Fruit fly (Drosophila melanogaster) whole organism, adult: ENCODE results near the gene CG11768.

Experiments used
- CG11617 ChIP-seq: fragments of 200-800 bp; sonication (Bioruptor generic); optimal IDR thresholded peaks from 2 replicates; lab custom pipeline; 2017; ENCODE audit warnings: mild to moderate bottlenecking, missing biosample characterization, missing genetic modification reagents, missing genetic modification characterization
- CG12768 ChIP-seq: fragments of 200-800 bp; sonication (Bioruptor generic); optimal IDR thresholded peaks from 2 replicates; lab custom pipeline; 2017; ENCODE audit warnings: missing biosample characterization, missing genetic modification characterization, mild to moderate bottlenecking, moderate library complexity, missing genetic modification reagents
- CG14711 ChIP-seq: fragments of 200-800 bp; sonication (Bioruptor generic); optimal IDR thresholded peaks from 2 replicates; lab custom pipeline; 2018; ENCODE audit warnings: missing biosample characterization, mild to moderate bottlenecking, missing genetic modification characterization, moderate library complexity
- CG1620 ChIP-seq: fragments of 200-800 bp; sonication (Bioruptor generic); optimal IDR thresholded peaks from 2 replicates; lab custom pipeline; 2016; ENCODE audit warnings: missing biosample characterization, missing genetic modification characterization
- CG33017 ChIP-seq: fragments of 200-800 bp; sonication (Bioruptor generic); optimal IDR thresholded peaks from 2 replicates; lab custom pipeline; 2018; ENCODE audit warnings: missing biosample characterization, mild to moderate bottlenecking, missing genetic modification characterization, moderate library complexity
- CG5204 ChIP-seq: fragments of 200-800 bp; sonication (Bioruptor generic); optimal IDR thresholded peaks from 2 replicates; lab custom pipeline; 2016; ENCODE audit warnings: missing biosample characterization, missing genetic modification characterization
- CG7045 ChIP-seq: fragments of 200-800 bp; sonication (Bioruptor generic); optimal IDR thresholded peaks from 2 replicates; lab custom pipeline; 2017; ENCODE audit warnings: missing biosample characterization, mild to moderate bottlenecking, missing genetic modification characterization
- CG7101 ChIP-seq: fragments of 200-800 bp; sonication (Bioruptor generic); optimal IDR thresholded peaks from 2 replicates; lab custom pipeline; 2018; ENCODE audit warnings: missing biosample characterization, mild to moderate bottlenecking, missing genetic modification characterization, moderate library complexity
- Clk ChIP-seq: fragments of 200-800 bp; sonication (Bioruptor generic); optimal IDR thresholded peaks from 2 replicates; lab custom pipeline; 2017; ENCODE audit warnings: missing biosample characterization, missing genetic modification characterization
- Crg-1 ChIP-seq: fragments of 200-800 bp; sonication (Bioruptor generic); optimal IDR thresholded peaks from 2 replicates; lab custom pipeline; 2016; ENCODE audit warnings: missing biosample characterization, missing genetic modification characterization
- Hr96 ChIP-seq: fragments of 200-800 bp; sonication (Bioruptor generic); optimal IDR thresholded peaks from 2 replicates; lab custom pipeline; 2016; ENCODE audit warnings: missing biosample characterization, missing genetic modification characterization
- Mnt ChIP-seq: fragments of 200-800 bp; sonication (Bioruptor generic); optimal IDR thresholded peaks from 2 replicates; lab custom pipeline; 2016; ENCODE audit warnings: missing biosample characterization, mild to moderate bottlenecking, missing genetic modification characterization
- bab1 ChIP-seq: fragments of 200-800 bp; sonication (Bioruptor generic); optimal IDR thresholded peaks from 3 replicates; lab custom pipeline; 2019; ENCODE audit warnings: missing biosample characterization, mild to moderate bottlenecking, missing genetic modification characterization, moderate library complexity
- cic ChIP-seq: fragments of 200-800 bp; sonication (Bioruptor generic); optimal IDR thresholded peaks from 2 replicates; lab custom pipeline; 2017; ENCODE audit warnings: missing biosample characterization, mild to moderate bottlenecking, missing genetic modification characterization, moderate library complexity
- cnc ChIP-seq, 2 experiments: fragments of >200 bp; optimal IDR thresholded peaks; 2 replicates each; lab custom pipeline; 2017
- kay ChIP-seq: fragments of 200-800 bp; sonication (Bioruptor generic); peaks from one replicate; lab custom pipeline; 2016; ENCODE audit warnings: missing biosample characterization, missing genetic modification characterization, borderline replicate concordance
- ovo ChIP-seq: fragments of 200-800 bp; sonication (Bioruptor generic); optimal IDR thresholded peaks from 2 replicates; lab custom pipeline; 2016; ENCODE audit warnings: missing biosample characterization, missing genetic modification characterization
- pad ChIP-seq: fragments of 200-800 bp; sonication (Bioruptor generic); optimal IDR thresholded peaks from 3 replicates; lab custom pipeline; 2017; ENCODE audit warnings: missing biosample characterization, missing genetic modification characterization, mild to moderate bottlenecking, moderate library complexity, missing genetic modification reagents
- tj ChIP-seq: fragments of 200-800 bp; sonication (Bioruptor generic); optimal IDR thresholded peaks from 3 replicates; lab custom pipeline; 2017; ENCODE audit warnings: missing biosample characterization, mild to moderate bottlenecking, missing genetic modification characterization, moderate library complexity
- toe ChIP-seq: fragments of 200-800 bp; sonication (Bioruptor generic); optimal IDR thresholded peaks from 2 replicates; lab custom pipeline; 2016; ENCODE audit warnings: missing biosample characterization, missing genetic modification characterization

The CG11768 gene

DNA sequence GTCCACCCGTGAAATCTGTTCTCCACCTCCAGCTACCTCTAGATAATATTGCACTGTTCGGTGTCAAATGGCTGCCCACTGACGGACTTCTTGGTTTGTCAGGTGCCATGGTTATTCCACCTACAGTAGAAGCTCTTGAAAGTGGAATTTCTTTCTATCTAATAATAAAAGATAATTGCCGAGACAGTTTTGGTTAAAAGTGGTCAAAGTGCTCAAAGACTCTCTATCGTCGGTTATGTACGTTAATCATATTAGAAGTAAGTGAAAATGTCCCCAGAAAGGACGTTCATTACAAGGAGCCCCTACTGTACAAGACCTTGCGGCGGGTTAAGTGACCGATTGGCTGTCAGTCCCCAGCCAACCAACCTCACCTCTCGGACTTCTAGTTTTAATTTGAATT, 23.8 kb downstream of the CG11768 start:
- TF ChIP-seq CG14711 (tag; lab: Kevin White, UChicago) (no peak), CG12768 (peak; percentile 22), CG5204 (no peak), bab1 (GFP tag; lab: Kevin White, UChicago) (peak; percentile 66), CG33017 (tag; lab: Kevin White, UChicago) (no peak), Mnt (GFP tag; lab: Kevin White, UChicago) (peak; percentile 3), CG7101 (tag; lab: Kevin White, UChicago) (peak; percentile 22), Hr96 (GFP tag; lab: Kevin White, UChicago) (peak; percentile 20)

DNA sequence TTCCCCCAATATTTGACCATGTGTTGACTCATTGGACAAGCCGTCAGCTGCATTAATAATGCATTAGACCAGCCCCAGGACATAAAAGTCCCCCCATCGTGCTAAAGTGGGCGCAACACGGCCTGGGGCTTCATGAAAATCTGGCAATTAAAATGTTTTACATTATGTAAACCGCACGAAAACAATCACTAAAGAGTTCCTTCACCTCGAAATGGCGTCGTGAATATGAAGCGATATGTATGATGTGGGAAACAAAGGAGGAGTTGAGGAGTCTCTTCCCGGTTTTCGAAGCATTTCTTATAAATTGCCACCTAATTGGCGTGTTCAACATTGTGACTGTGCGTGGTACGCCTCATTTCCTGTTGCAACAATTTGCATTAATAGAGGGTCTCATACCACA, 25.3 kb downstream of the CG11768 start:
- no peak for TF ChIP-seq bab1 (GFP tag; lab: Kevin White, UChicago)
- no peak for TF ChIP-seq Clk (GFP tag; lab: Kevin White, UChicago)
- TF ChIP-seq cnc (optimal IDR thresholded peaks at IDR 0.05; lab: Kevin White, UChicago) = no peak
- TF ChIP-seq Crg-1 = no peak
- no peak for TF ChIP-seq ovo (GFP tag; lab: Kevin White, UChicago)
- no peak for TF ChIP-seq CG5204
- TF ChIP-seq CG14711 (tag; lab: Kevin White, UChicago) = no peak
- TF ChIP-seq CG11617 (GFP tag; lab: Kevin White, UChicago) = no peak
- TF ChIP-seq CG7045 (GFP tag; lab: Kevin White, UChicago) = no peak
- no peak for TF ChIP-seq CG12768
- TF ChIP-seq kay (GFP tag; lab: Kevin White, UChicago) = no peak

- TF ChIP-seq Clk (GFP tag; lab: Kevin White, UChicago) (no peak), CG11617 (GFP tag; lab: Kevin White, UChicago) (no peak), cnc (optimal IDR thresholded peaks at IDR 0.05; lab: Kevin White, UChicago) (no peak), bab1 (GFP tag; lab: Kevin White, UChicago) (no peak), CG7045 (GFP tag; lab: Kevin White, UChicago) (no peak), pad (GFP tag; lab: Kevin White, UChicago) (no peak), Crg-1 (no peak), toe (GFP tag; lab: Kevin White, UChicago) (no peak), ovo (GFP tag; lab: Kevin White, UChicago) (no peak), Hr96 (GFP tag; lab: Kevin White, UChicago) (no peak), CG5204 (no peak), CG7101 (tag; lab: Kevin White, UChicago) (no peak), CG12768 (no peak), kay (GFP tag; lab: Kevin White, UChicago) (no peak), CG14711 (tag; lab: Kevin White, UChicago) (no peak), Mnt (GFP tag; lab: Kevin White, UChicago) (no peak), CG1620 (GFP tag; lab: Kevin White, UChicago) (no peak), CG33017 (tag; lab: Kevin White, UChicago) (no peak), tj (GFP tag; lab: Kevin White, UChicago) (no peak)
Measured at dm6 chr3R:8741941-8742340, 26.1 kb downstream of the CG11768 start.

DNA sequence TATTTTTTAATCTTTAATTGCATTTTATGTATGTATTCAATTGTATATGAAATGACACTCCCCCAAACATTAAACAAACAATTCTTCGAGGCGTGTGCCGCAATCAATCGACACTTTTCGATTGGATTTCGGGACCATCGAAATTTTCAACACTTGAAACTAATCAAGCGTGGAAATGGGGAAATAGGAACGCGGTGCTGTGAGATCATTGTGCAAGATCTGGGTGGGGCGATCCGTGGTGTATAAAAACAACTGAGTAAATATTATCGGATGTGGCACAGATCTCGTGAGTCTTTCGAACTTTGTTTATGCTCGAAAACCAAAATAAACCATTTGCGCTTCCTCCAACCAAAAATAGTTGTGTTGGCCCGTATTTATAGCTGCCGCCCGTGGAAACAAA, 26.8 kb downstream of the CG11768 start:
- no peak for TF ChIP-seq Mnt (GFP tag; lab: Kevin White, UChicago)

DNA sequence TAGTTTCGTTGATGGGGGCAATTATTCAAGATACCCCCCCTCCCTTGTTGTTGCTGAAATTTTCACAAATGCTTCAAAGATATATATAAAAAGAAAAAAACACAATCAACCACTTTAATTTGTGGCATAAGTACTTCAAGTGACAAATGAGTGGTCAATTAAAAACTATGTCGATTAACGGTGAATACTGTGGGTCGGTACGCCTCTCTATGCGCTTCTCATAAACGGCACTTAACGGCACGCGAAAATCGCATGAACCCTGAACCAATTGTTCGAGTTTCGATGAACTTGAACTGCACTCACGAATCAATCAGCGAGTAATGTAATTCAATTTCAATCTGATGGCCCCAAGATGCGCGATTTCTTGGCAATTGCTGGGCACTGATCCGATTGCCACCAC, 27.9 kb downstream of the CG11768 start:
- TF ChIP-seq Mnt (GFP tag; lab: Kevin White, UChicago) (no peak), kay (GFP tag; lab: Kevin White, UChicago) (peak; percentile 55)

- no peak for TF ChIP-seq toe (GFP tag; lab: Kevin White, UChicago)
- TF ChIP-seq CG1620 (GFP tag; lab: Kevin White, UChicago) = no peak
- TF ChIP-seq cic (GFP tag; lab: Kevin White, UChicago) = no peak
- TF ChIP-seq CG12768 = no peak
- no peak for TF ChIP-seq cnc (optimal IDR thresholded peaks at IDR 0.05; lab: Kevin White, UChicago)
- TF ChIP-seq Crg-1 = no peak
- no peak for TF ChIP-seq Mnt (GFP tag; lab: Kevin White, UChicago)
- no peak for TF ChIP-seq pad (GFP tag; lab: Kevin White, UChicago)
- no peak for TF ChIP-seq CG5204
- TF ChIP-seq tj (GFP tag; lab: Kevin White, UChicago) = no peak
- TF ChIP-seq CG11617 (GFP tag; lab: Kevin White, UChicago) = no peak
Measured at dm6 chr3R:8739161-8739783, 28.7 kb downstream of the CG11768 start.

- no peak for TF ChIP-seq cnc (optimal IDR thresholded peaks at IDR 0.05; lab: Kevin White, UChicago)
- TF ChIP-seq CG11617 (GFP tag; lab: Kevin White, UChicago) = peak; percentile 96
- peak; percentile 92 for TF ChIP-seq CG7045 (GFP tag; lab: Kevin White, UChicago)
- peak; percentile 53 for TF ChIP-seq Mnt (GFP tag; lab: Kevin White, UChicago)
- peak; percentile 25 for TF ChIP-seq kay (GFP tag; lab: Kevin White, UChicago)
- peak; percentile 75 for TF ChIP-seq bab1 (GFP tag; lab: Kevin White, UChicago)
- peak; percentile 77 for TF ChIP-seq pad (GFP tag; lab: Kevin White, UChicago)
- TF ChIP-seq Hr96 (GFP tag; lab: Kevin White, UChicago) = no peak
- TF ChIP-seq cic (GFP tag; lab: Kevin White, UChicago) = peak; percentile 1
- peak; percentile 68 for TF ChIP-seq CG1620 (GFP tag; lab: Kevin White, UChicago)
- TF ChIP-seq ovo (GFP tag; lab: Kevin White, UChicago) = peak; percentile 73
- no peak for TF ChIP-seq CG5204
- peak; percentile 84 for TF ChIP-seq CG14711 (tag; lab: Kevin White, UChicago)
- peak; percentile 90 for TF ChIP-seq CG33017 (tag; lab: Kevin White, UChicago)
- peak; percentile 93 for TF ChIP-seq CG12768
- peak; percentile 74 for TF ChIP-seq toe (GFP tag; lab: Kevin White, UChicago)
- TF ChIP-seq Crg-1 = peak; percentile 67
- peak; percentile 76 for TF ChIP-seq tj (GFP tag; lab: Kevin White, UChicago)
- TF ChIP-seq CG7101 (tag; lab: Kevin White, UChicago) = peak; percentile 93
- TF ChIP-seq Clk (GFP tag; lab: Kevin White, UChicago) = peak; percentile 1
Measured at dm6 chr3R:8731597-8732263, 36.3 kb downstream of the CG11768 start, which contains the start of the genes M1BP and CG8202. TSS of gene M1BP (minus strand) at chr3R:8731698. TSS of gene CG8202 (plus strand) at chr3R:8732091.
